Fruit fly (Drosophila melanogaster): ENCODE measurements around the gene rump.

Gene rump

DNA sequence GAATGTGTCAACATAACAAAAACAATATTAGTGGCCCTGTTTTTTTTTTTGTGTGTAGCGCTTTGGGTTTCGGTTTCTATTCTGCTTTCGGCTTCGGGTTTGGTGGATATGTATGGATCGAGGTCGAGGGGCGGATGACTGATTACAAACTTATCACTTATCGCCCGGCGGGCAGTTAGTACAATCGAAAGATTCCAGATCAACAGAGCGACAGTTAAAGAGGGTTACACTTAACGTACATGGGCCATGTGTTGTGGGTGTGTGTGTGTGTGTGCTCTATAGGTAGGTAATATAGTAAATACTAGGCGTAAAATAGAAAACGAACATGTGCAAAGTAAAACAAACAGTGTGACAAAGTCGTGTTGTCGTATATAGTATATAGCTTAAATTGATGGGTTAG, 38.6 kb upstream of the rump start (continued):
- no peak for TF ChIP-seq CG18619 (GFP tag; optimal IDR thresholded peaks at IDR 0.05)
- no peak for TF ChIP-seq CG8290 (GFP tag; optimal IDR thresholded peaks at IDR 0.05)
- TF ChIP-seq CG8290 (tag; optimal IDR thresholded peaks at IDR 0.05) = peak in 1 of 2 experiments; percentile 10
- no peak for TF ChIP-seq CG4282 (GFP tag; optimal IDR thresholded peaks at IDR 0.05)
- no peak for TF ChIP-seq Hr78 (GFP tag; optimal IDR thresholded peaks at IDR 0.05)
- no peak for TF ChIP-seq CG13624 (GFP tag; optimal IDR thresholded peaks at IDR 0.05)
- TF ChIP-seq CG10979 (tag; optimal IDR thresholded peaks at IDR 0.05) = no peak
- TF ChIP-seq CG2889 (GFP tag; IDR thresholded peaks at IDR 0.05) = no peak
- TF ChIP-seq Myb (GFP tag; optimal IDR thresholded peaks at IDR 0.05) = no peak
- TF ChIP-seq CG3281 (GFP tag; optimal IDR thresholded peaks at IDR 0.05) = no peak
- TF ChIP-seq CG6765 (GFP tag; optimal IDR thresholded peaks at IDR 0.05) = no peak
- no peak for TF ChIP-seq onecut (GFP tag; IDR thresholded peaks at IDR 0.05)
- no peak for TF ChIP-seq fd64A (GFP tag; optimal IDR thresholded peaks at IDR 0.05)
- peak; percentile 15 for TF ChIP-seq wek (GFP tag; optimal IDR thresholded peaks at IDR 0.05)
- TF ChIP-seq Hey (tag; optimal IDR thresholded peaks at IDR 0.05) = peak; percentile 81
- TF ChIP-seq ken (GFP tag; IDR thresholded peaks at IDR 0.05) = no peak
- no peak for TF ChIP-seq eyg (GFP tag; optimal IDR thresholded peaks at IDR 0.05)
- no peak for TF ChIP-seq CG17359 (tag; optimal IDR thresholded peaks at IDR 0.05)
- no peak for TF ChIP-seq CG9876 (GFP tag; optimal IDR thresholded peaks at IDR 0.05)
- TF ChIP-seq dmrt99B (tag; optimal IDR thresholded peaks at IDR 0.05) = no peak
- TF ChIP-seq CG11695 (GFP tag; IDR thresholded peaks at IDR 0.05) = no peak
- TF ChIP-seq crp (GFP tag; optimal IDR thresholded peaks at IDR 0.05) = no peak
- no peak for TF ChIP-seq CG10366 (GFP tag; IDR thresholded peaks at IDR 0.05)
- TF ChIP-seq CG15479 (GFP tag; optimal IDR thresholded peaks at IDR 0.05) = peak; percentile 18
- no peak for TF ChIP-seq CG15601 (tag; optimal IDR thresholded peaks at IDR 0.05)
- no peak for TF ChIP-seq Ssrp (tag; optimal IDR thresholded peaks at IDR 0.05)
- TF ChIP-seq CG18599 (GFP tag; optimal IDR thresholded peaks at IDR 0.05) = no peak
- no peak for TF ChIP-seq z (GFP tag; IDR thresholded peaks at IDR 0.05)
- TF ChIP-seq Gug (GFP tag; IDR thresholded peaks at IDR 0.05) = no peak
- TF ChIP-seq cg (GFP tag; optimal IDR thresholded peaks at IDR 0.05) = peak; percentile 40
- TF ChIP-seq en (GFP tag; optimal IDR thresholded peaks at IDR 0.05) = no peak
- peak; percentile 58 for TF ChIP-seq ftz-f1 (GFP tag; optimal IDR thresholded peaks at IDR 0.05)
- TF ChIP-seq Med (GFP tag) = peak; percentile 26
- peak; percentile 70 for TF ChIP-seq twi (tag; optimal IDR thresholded peaks at IDR 0.05)
- TF ChIP-seq mirr (GFP tag; optimal IDR thresholded peaks at IDR 0.05) = peak; percentile 12
- no peak for TF ChIP-seq org-1 (GFP tag; optimal IDR thresholded peaks at IDR 0.05)
- TF ChIP-seq vvl (GFP tag; IDR thresholded peaks at IDR 0.05) = 0 out of 2 replicates have a peak, but pooled peaks have one; percentile 14
- TF ChIP-seq Neu2 (GFP tag; optimal IDR thresholded peaks at IDR 0.05; ENCODE audit: borderline replicate concordance) = no peak
- no peak for TF ChIP-seq CG30431 (GFP tag; optimal IDR thresholded peaks at IDR 0.05)
- TF ChIP-seq CG3847 (GFP tag; IDR thresholded peaks at IDR 0.05) = no peak
- TF ChIP-seq sug (tag; optimal IDR thresholded peaks at IDR 0.05) = peak; percentile 41
- no peak for TF ChIP-seq CG1792 (GFP tag; optimal IDR thresholded peaks at IDR 0.05)
- no peak for TF ChIP-seq lilli (GFP tag; optimal IDR thresholded peaks at IDR 0.05)
